Fruit fly (Drosophila melanogaster) S2 (cell line): ENCODE measurements around the gene Atxn7.

Experiments used
- CG8478 ChIP-seq: fragments of >200 bp; optimal IDR thresholded peaks from 2 replicates; lab custom pipeline; 2018
- CTCF ChIP-seq, 2 experiments: fragments of >200 bp; optimal IDR thresholded peaks; 2 replicates each; lab custom pipeline; 2018

Gene Atxn7

DNA sequence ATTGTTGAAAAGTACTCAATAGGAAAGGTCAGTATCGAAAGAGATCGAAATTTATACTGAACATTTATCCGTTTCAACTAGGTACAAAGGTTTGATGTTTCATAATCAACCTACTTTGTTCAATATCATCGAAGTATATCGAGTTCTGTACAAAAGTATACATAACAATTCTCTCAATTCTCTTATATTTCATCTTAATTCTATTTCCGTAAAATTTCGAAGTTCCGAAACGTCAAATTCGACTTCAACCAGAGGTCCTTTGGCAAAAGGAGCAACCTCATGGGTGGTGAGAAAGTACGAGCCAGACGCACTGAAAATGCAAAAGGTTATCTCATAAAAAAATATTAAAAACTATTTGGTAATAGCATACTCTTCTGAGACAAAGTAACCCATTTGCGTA lies 41.0 kb downstream of the Atxn7 start, which contains the start of gene CG31948:
Gene CG31948 (minus strand): TSS at position 101 of the 400 bp plus-strand sequence.
- TF ChIP-seq CTCF (optimal IDR thresholded peaks at IDR 0.05; lab: Kevin White, UChicago) (no peak), CG8478 (lab: Kevin White, UChicago) (no peak)

DNA sequence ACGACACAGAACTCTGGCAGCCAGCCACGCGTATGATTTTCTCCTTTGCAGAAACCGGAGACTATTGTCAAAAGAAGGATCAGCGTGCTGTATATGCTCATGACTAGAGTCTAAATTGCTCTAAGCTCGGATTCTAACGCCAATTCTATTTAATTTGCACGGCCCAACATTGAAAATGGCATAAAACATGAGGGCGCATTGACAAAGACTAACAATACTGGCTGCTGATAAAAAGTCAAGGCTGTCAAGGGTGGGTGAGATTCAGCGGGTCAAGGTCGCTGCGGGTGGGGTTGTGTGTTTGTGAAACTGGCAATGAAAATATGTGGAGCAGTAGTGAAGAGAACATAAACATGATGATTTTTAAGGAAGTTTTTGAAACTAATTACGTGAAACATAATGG lies 42.2 kb downstream of the Atxn7 start, which contains the start of gene CG34448:
Gene CG34448 (minus strand): TSS at position 101 of the 400 bp plus-strand sequence.
- no peak for TF ChIP-seq CG8478 (lab: Kevin White, UChicago)
- TF ChIP-seq CTCF (optimal IDR thresholded peaks at IDR 0.05; lab: Kevin White, UChicago): no peak

DNA sequence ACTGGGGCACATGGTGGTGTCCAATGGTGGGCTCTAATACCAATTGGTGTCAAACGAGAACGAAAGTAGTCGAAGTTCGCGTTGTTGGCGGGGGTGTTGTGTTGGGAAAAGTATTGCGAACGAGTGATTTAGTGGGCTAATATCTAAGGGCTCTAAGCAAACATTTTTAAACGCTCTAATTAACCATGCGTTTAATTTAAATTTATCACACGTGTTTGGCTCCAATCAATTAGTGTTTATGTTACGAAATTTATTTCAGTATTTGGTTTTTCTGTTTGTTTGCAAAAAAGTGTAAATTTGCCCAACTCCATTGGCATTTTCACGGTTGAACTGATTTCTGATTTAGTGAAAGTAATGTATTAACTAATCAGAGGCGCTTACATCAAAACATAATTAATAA lies 44.3 kb downstream of the Atxn7 start, which contains the start of gene CG34447:
Gene CG34447 (minus strand): TSS at position 101 of the 400 bp plus-strand sequence.
- TF ChIP-seq CTCF (optimal IDR thresholded peaks at IDR 0.05; lab: Kevin White, UChicago) (no peak), CG8478 (lab: Kevin White, UChicago) (no peak)

DNA sequence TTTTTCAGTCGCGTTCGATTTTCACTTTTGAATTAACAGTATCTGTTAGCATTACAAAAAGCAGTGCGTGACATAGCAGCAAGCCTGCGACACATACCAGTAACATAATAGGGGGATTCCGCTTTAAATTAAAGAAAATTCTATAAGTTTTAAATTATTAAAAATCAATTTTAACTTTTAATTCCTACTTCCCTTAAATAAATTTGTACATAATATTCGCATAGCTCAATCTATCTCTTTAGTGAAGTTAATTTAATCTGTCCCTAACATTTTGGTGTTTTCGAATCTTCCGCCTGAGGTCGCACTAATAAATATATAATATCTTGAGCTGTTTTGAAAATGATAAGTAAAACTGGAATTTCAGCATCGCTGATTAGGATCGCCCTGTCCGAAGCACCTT lies 44.8 kb downstream of the Atxn7 start, which contains the start of gene CG9886:
Gene CG9886 (plus strand): TSS at position 341 of the 400 bp plus-strand sequence.
- no peak for TF ChIP-seq CG8478 (lab: Kevin White, UChicago)
- no peak for TF ChIP-seq CTCF (optimal IDR thresholded peaks at IDR 0.05; lab: Kevin White, UChicago)

DNA sequence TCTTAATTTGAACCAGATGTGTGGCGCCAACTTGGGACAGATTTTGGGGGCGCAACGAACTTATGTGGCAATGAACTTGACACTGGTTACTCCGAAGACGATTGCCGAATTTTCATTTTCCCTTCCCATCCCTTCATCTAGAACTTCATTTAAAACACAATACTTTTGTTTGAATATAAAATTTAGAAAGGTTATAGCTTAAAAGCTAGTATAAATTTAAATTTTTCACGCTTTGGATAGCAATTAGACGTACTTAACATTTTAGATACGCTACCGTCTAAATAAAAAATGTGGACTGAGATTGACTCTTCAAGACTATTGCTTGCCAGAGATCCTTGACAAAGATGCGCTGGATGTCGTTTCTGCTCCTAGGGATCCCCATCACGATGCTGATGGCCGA lies 48.9 kb downstream of the Atxn7 start, which contains the start of gene CG44139:
Gene CG44139 (plus strand): TSS at position 301 of the 400 bp plus-strand sequence.
- TF ChIP-seq CG8478 (lab: Kevin White, UChicago): no peak

DNA sequence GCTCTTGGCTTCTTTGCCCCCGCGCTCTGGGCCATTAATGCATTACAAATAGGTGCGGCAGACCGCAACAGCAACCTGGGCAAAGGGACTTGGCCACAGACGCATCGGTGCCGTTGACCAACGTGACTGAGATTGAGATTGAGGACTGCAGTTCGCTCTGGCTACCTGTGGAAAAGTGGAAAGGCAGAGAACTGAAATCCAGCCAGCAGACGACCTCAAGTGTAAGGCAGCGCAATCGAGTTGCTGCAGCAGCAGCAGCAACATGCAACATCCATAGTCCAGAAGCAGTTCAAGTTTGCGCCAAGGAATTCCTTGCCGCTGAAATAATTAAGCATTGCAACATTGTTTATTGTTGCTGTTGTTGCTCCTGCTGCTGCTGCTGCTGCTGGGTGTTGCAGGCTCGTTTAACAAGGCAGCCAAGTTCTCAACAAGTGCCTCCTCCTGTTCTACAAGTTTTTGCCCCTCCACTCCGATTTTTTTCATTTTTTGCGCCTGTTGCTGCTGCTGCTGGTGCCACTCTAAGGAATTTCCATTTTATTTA lies 50.1 kb downstream of the Atxn7 start:
- no peak for TF ChIP-seq CTCF (optimal IDR thresholded peaks at IDR 0.05; lab: Kevin White, UChicago)
- no peak for TF ChIP-seq CG8478 (lab: Kevin White, UChicago)

DNA sequence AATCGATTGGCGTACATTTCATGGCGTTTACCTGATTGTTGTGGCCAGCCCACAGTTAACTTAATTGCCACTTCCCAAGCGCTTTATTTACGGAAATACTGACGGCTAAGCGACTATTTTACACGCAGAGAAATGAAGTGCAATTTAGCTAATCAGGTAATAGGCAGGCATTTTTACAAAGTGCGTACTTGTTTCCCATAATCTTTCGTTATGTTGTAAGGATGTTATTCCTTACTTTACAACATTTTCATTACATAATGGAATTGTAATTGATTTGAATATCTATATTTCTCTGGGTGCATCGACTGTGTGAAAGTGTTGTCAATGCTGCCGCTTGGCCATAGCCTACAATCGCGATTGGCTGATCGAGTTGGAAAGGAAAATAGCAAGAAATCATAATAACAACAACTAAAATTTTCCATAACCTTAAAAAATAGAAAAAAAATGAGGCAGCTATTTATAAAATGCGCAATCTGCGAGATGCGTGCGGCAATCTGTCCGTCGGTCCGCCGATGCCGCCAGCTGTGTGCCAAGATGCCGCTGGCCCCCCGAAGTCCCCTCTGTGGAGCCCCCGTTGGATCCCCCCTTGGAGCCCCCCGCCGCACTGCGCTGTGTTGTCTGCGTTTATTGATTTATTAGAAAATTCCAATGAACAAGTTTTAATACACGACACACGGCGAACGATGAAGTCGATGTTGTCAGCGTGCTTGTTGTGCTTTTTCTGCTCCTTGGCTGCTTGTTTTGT lies 51.0 kb downstream of the Atxn7 start:
- TF ChIP-seq CTCF (optimal IDR thresholded peaks at IDR 0.05; lab: Kevin White, UChicago) (no peak), CG8478 (lab: Kevin White, UChicago) (no peak)

DNA sequence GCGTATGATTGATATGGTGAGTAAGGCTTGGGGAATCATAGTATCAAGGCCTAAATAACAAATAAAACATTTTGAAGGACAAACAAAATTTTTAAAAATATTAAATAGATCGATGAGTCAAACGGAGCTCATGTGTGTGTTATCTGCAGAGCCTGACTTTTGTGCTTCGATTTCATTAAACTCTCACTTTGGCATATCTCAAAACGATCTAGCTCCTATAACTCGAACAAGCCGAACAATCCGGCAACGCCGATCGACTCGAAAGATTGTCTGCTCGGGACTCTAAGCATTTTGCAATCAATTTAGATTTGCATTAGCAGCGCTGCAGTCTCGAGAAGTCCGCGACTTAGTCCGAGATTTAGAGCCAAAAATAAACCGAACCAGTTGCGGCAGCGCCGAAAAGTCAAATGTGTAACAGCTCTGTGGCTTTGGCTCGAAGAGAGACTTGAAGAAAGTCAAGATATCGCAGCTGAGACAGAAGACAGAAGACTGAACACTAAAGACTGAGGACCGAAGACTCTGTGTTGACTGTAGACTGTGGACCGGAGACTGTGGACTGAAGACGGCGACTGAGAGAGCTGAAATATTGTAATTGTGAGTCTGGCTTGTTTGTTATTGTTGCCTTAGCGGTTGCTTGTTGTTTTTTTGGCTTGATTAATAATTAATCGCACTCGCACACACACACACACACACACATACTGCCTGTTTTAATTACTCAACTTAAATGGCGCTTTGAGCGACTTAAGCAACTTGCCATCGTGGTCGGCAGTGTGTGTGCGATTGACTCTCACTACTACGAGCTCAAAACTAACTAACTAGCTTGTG lies 52.0 kb downstream of the Atxn7 start:
- TF ChIP-seq CTCF (optimal IDR thresholded peaks at IDR 0.05; lab: Kevin White, UChicago) (no peak), CG8478 (lab: Kevin White, UChicago) (no peak)

DNA sequence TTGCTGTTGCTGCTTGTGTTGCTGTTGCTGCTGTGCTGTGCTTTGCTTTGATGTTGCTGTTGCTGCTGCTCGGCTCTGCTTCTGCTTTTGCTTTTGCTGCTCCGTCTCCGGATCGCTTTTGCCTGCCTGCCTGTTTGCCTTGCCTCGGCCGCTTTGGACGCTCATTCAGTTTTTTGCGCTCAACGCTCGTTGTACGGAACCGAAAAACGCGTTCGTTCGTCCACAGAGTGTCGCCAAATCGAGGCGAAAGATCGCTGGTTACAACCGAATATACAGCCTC lies 52.5 kb downstream of the Atxn7 start, which contains the start of gene dpp:
Gene dpp (plus strand): TSS at position 164 of the 280 bp plus-strand sequence.
- TF ChIP-seq CTCF (optimal IDR thresholded peaks at IDR 0.05; lab: Kevin White, UChicago): no peak
- TF ChIP-seq CG8478 (lab: Kevin White, UChicago): no peak

DNA sequence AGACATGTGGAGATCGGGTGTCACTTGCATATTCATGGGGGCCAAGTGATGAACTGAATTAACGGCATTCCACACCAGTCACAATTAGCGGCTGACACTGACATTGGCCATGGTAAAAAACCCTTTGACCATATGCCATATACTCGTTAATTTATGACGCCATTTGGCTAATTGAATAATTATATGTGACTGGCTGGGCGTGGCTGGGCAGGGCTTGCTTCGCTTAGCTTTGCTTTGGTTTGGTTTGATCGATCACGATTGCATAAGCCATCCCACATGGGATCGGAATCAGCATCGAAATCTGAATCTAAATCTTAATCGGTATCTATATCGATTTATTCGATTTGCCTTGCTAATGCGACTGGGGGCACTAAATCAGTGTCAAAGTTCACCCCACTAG lies 53.9 kb downstream of the Atxn7 start:
- no peak for TF ChIP-seq CG8478 (lab: Kevin White, UChicago)
- TF ChIP-seq CTCF (optimal IDR thresholded peaks at IDR 0.05; lab: Kevin White, UChicago): no peak
